Worm (Caenorhabditis elegans) whole organism, L3 larva: Measurements from ENCODE around the gene K12B6.4.

Experiments
- aly-2 ChIP-seq: fragments of 150-350 bp; optimal IDR thresholded peaks from 2 replicates; lab custom pipeline; 2014; ENCODE audit warnings: missing biosample characterization, missing genetic modification characterization
- ama-1 ChIP-seq: fragments of 150-350 bp; optimal IDR thresholded peaks from 2 replicates; lab custom pipeline; 2018
- ceh-28 ChIP-seq: fragments of 150-350 bp; optimal IDR thresholded peaks from 2 replicates; lab custom pipeline; 2014; ENCODE audit warnings: missing biosample characterization, missing genetic modification reagents, missing genetic modification characterization
- ceh-82 ChIP-seq: fragments of 150-350 bp; optimal IDR thresholded peaks from 2 replicates; lab custom pipeline; 2014; ENCODE audit warnings: missing biosample characterization, missing genetic modification characterization
- egl-27 ChIP-seq: sonication (generic microtip); optimal IDR thresholded peaks from 4 replicates; lab custom pipeline; 2017; ENCODE audit warnings: missing biosample characterization, missing genetic modification reagents, missing genetic modification characterization
- fkh-10 ChIP-seq: sonication (generic microtip); optimal IDR thresholded peaks from 2 replicates; lab custom pipeline; 2017; ENCODE audit warnings: missing biosample characterization, missing genetic modification reagents, missing genetic modification characterization
- hmg-11 ChIP-seq: sonication (generic microtip); optimal IDR thresholded peaks from 2 replicates; lab custom pipeline; 2016; ENCODE audit warnings: missing genetic modification characterization, missing compliant biosample characterization
- mml-1 ChIP-seq: fragments of 150-350 bp; sonication (generic microtip); optimal IDR thresholded peaks from 3 replicates; lab custom pipeline; 2014; ENCODE audit warnings: missing biosample characterization, missing genetic modification characterization
- nhr-11 ChIP-seq: fragments of 150-350 bp; optimal IDR thresholded peaks from 2 replicates; lab custom pipeline; 2014; ENCODE audit warnings: missing biosample characterization, missing genetic modification characterization
- nhr-76 ChIP-seq: fragments of 150-350 bp; sonication (generic microtip); optimal IDR thresholded peaks from 5 replicates; lab custom pipeline; 2014; ENCODE audit warnings: missing biosample characterization, missing genetic modification characterization
- skn-1 ChIP-seq: fragments of 150-350 bp; optimal IDR thresholded peaks from 2 replicates; lab custom pipeline; 2014; ENCODE audit warnings: missing biosample characterization, missing genetic modification characterization
- tbx-2 ChIP-seq: sonication (generic microtip); optimal IDR thresholded peaks from 2 replicates; lab custom pipeline; 2016; ENCODE audit warnings: mild to moderate bottlenecking, missing genetic modification characterization, missing compliant biosample characterization
- zag-1 ChIP-seq: fragments of 150-350 bp; optimal IDR thresholded peaks from 2 replicates; lab custom pipeline; 2014; ENCODE audit warnings: missing biosample characterization, missing genetic modification characterization

ce11 chrV:6240735-6241134 is 40.3 kb downstream of the K12B6.4 start:
- TF ChIP-seq mml-1 (peak; percentile 72), nhr-11 (tag; lab: Kevin White, UChicago) (no peak), ama-1 (lab: Kevin White, UChicago) (no peak), tbx-2 (tag; lab: Kevin White, UChicago) (no peak), hmg-11 (tag; lab: Kevin White, UChicago) (no peak), nhr-76 (no peak), fkh-10 (GFP tag; lab: Kevin White, UChicago) (no peak), skn-1 (tag; lab: Kevin White, UChicago) (no peak), zag-1 (no peak), aly-2 (tag; lab: Kevin White, UChicago) (no peak), ceh-82 (tag; lab: Kevin White, UChicago) (no peak), ceh-28 (no peak), egl-27 (tag; lab: Kevin White, UChicago) (no peak)
